Worm (Caenorhabditis elegans) whole organism, late embryonic: ENCODE measurements around the gene tars-1.

ENCODE experiments used
- C08G9.2 ChIP-seq: sonication (generic microtip); optimal IDR thresholded peaks from 2 replicates; lab custom pipeline; 2016; ENCODE audit warnings: mild to moderate bottlenecking, missing genetic modification characterization, moderate library complexity, missing compliant biosample characterization
- C38D4.7 ChIP-seq: fragments of 200-800 bp; sonication (Bioruptor generic); optimal IDR thresholded peaks from 2 replicates; lab custom pipeline; 2018; ENCODE audit warnings: mild to moderate bottlenecking, missing genetic modification characterization, moderate library complexity, missing compliant biosample characterization
- F13H6.1 ChIP-seq: sonication (generic microtip); optimal IDR thresholded peaks from 2 replicates; lab custom pipeline; 2016; ENCODE audit warnings: missing genetic modification characterization, missing compliant biosample characterization
- K02D7.2 ChIP-seq: sonication (generic microtip); optimal IDR thresholded peaks from 2 replicates; lab custom pipeline; 2017; ENCODE audit warnings: mild to moderate bottlenecking, missing genetic modification characterization, missing compliant biosample characterization
- K09A11.1 ChIP-seq: sonication (generic microtip); optimal IDR thresholded peaks from 2 replicates; lab custom pipeline; 2017; ENCODE audit warnings: antibody characterized with exemption, mild to moderate bottlenecking, missing genetic modification characterization, missing compliant biosample characterization; ENCODE audit not compliant: insufficient read depth
- T23F11.4 ChIP-seq: fragments of 200-800 bp; sonication (Bioruptor generic); optimal IDR thresholded peaks from 2 replicates; lab custom pipeline; 2018; ENCODE audit warnings: mild to moderate bottlenecking, missing genetic modification characterization, missing compliant biosample characterization
- ama-1 ChIP-seq: fragments of 150-350 bp; optimal IDR thresholded peaks from 2 replicates; lab custom pipeline; 2014
- ceh-19 ChIP-seq: fragments of 200-800 bp; sonication (Bioruptor generic); optimal IDR thresholded peaks from 2 replicates; lab custom pipeline; 2018; ENCODE audit warnings: mild to moderate bottlenecking, missing genetic modification characterization, missing compliant biosample characterization
- ceh-2 ChIP-seq: sonication (generic microtip); optimal IDR thresholded peaks from 2 replicates; lab custom pipeline; 2016; ENCODE audit warnings: missing genotype, missing genetic modification characterization, missing compliant biosample characterization
- ceh-22 ChIP-seq: sonication (generic microtip); optimal IDR thresholded peaks from 2 replicates; lab custom pipeline; 2017; ENCODE audit warnings: missing biosample characterization, missing genetic modification characterization
- ceh-24 ChIP-seq: sonication (generic microtip); optimal IDR thresholded peaks from 2 replicates; lab custom pipeline; 2016; ENCODE audit warnings: mild to moderate bottlenecking, missing genetic modification characterization, missing compliant biosample characterization
- ceh-31 ChIP-seq: sonication (generic microtip); optimal IDR thresholded peaks from 2 replicates; lab custom pipeline; 2016; ENCODE audit warnings: missing genetic modification characterization, missing compliant biosample characterization
- ceh-34 ChIP-seq: sonication (generic microtip); optimal IDR thresholded peaks from 2 replicates; lab custom pipeline; 2016; ENCODE audit warnings: mild to moderate bottlenecking, missing genetic modification characterization, missing compliant biosample characterization
- ceh-9 ChIP-seq: sonication (generic microtip); optimal IDR thresholded peaks from 2 replicates; lab custom pipeline; 2016; ENCODE audit warnings: mild to moderate bottlenecking, missing genetic modification characterization, inconsistent platforms, missing compliant biosample characterization
- dve-1 ChIP-seq: sonication (generic microtip); optimal IDR thresholded peaks from 2 replicates; lab custom pipeline; 2017; ENCODE audit warnings: antibody characterized with exemption, mild to moderate bottlenecking, missing genetic modification characterization, missing compliant biosample characterization
- elt-2 ChIP-seq: sonication (generic microtip); optimal IDR thresholded peaks from 2 replicates; lab custom pipeline; 2016; ENCODE audit warnings: missing genetic modification reagents, missing genetic modification characterization, missing compliant biosample characterization
- fax-1 ChIP-seq: sonication (generic microtip); optimal IDR thresholded peaks from 2 replicates; lab custom pipeline; 2016; ENCODE audit warnings: missing genotype, missing genetic modification characterization, missing compliant biosample characterization
- hlh-13 ChIP-seq: fragments of 200-800 bp; sonication (Bioruptor generic); optimal IDR thresholded peaks from 2 replicates; lab custom pipeline; 2018; ENCODE audit warnings: mild to moderate bottlenecking, missing genetic modification characterization, missing compliant biosample characterization
- hlh-6 ChIP-seq: sonication (generic microtip); optimal IDR thresholded peaks from 2 replicates; lab custom pipeline; 2016; ENCODE audit warnings: missing genotype, missing genetic modification characterization, missing compliant biosample characterization
- hlh-8 ChIP-seq: sonication (generic microtip); optimal IDR thresholded peaks from 2 replicates; lab custom pipeline; 2016; ENCODE audit warnings: missing genotype, missing genetic modification characterization, missing compliant biosample characterization
- nfya-1 ChIP-seq: sonication (generic microtip); optimal IDR thresholded peaks from 2 replicates; lab custom pipeline; 2017; ENCODE audit warnings: missing genetic modification characterization, mild to moderate bottlenecking, missing compliant biosample characterization, antibody characterized with exemption, moderate library complexity
- nhr-232 ChIP-seq: sonication (generic microtip); optimal IDR thresholded peaks from 2 replicates; lab custom pipeline; 2016; ENCODE audit warnings: missing genetic modification characterization, missing compliant biosample characterization
- npax-4 ChIP-seq: sonication (generic microtip); optimal IDR thresholded peaks from 2 replicates; lab custom pipeline; 2016; ENCODE audit warnings: missing genetic modification characterization, missing compliant biosample characterization
- pag-3 ChIP-seq: sonication (generic microtip); optimal IDR thresholded peaks from 2 replicates; lab custom pipeline; 2016; ENCODE audit warnings: missing compliant biosample characterization, missing genetic modification characterization, borderline replicate concordance
- pax-1 ChIP-seq: fragments of 150-350 bp; optimal IDR thresholded peaks from 2 replicates; lab custom pipeline; 2014; ENCODE audit warnings: missing biosample characterization, missing genetic modification characterization
- pros-1 ChIP-seq: fragments of 150-350 bp; optimal IDR thresholded peaks from 2 replicates; lab custom pipeline; 2014; ENCODE audit warnings: missing biosample characterization, missing genetic modification reagents, missing genetic modification characterization
- ref-2 ChIP-seq: sonication (generic microtip); optimal IDR thresholded peaks from 2 replicates; lab custom pipeline; 2016; ENCODE audit warnings: missing genetic modification characterization, missing compliant biosample characterization
- rnt-1 ChIP-seq: sonication (generic microtip); optimal IDR thresholded peaks from 2 replicates; lab custom pipeline; 2016; ENCODE audit warnings: missing genetic modification characterization, missing compliant biosample characterization
- sox-2 ChIP-seq: fragments of 200-800 bp; sonication (Bioruptor generic); IDR thresholded peaks from 2 replicates; pipeline ENCODE4 v1.3.6; 2022; ENCODE audit warnings: missing genetic modification reagents, missing genetic modification characterization, missing compliant biosample characterization
- sox-4 ChIP-seq: sonication (generic microtip); optimal IDR thresholded peaks from 2 replicates; lab custom pipeline; 2017; ENCODE audit warnings: mild to moderate bottlenecking, missing genetic modification characterization, inconsistent platforms, missing compliant biosample characterization
- tbx-2 ChIP-seq: sonication (generic microtip); optimal IDR thresholded peaks from 2 replicates; lab custom pipeline; 2016; ENCODE audit warnings: missing genetic modification characterization, missing compliant biosample characterization
- tbx-7 ChIP-seq: sonication (generic microtip); optimal IDR thresholded peaks from 2 replicates; lab custom pipeline; 2016; ENCODE audit warnings: missing genotype, missing genetic modification characterization, missing compliant biosample characterization
- ttx-3 ChIP-seq: sonication (generic microtip); optimal IDR thresholded peaks from 2 replicates; lab custom pipeline; 2016; ENCODE audit warnings: missing genetic modification reagents, missing genetic modification characterization, missing compliant biosample characterization
- unc-42 ChIP-seq: sonication (generic microtip); optimal IDR thresholded peaks from 2 replicates; lab custom pipeline; 2016; ENCODE audit warnings: missing genotype, missing genetic modification characterization, missing compliant biosample characterization
- unc-55 ChIP-seq: sonication (generic microtip); optimal IDR thresholded peaks from 2 replicates; lab custom pipeline; 2017; ENCODE audit warnings: missing biosample characterization, missing genetic modification reagents, missing genetic modification characterization
- zip-5 ChIP-seq: sonication (generic microtip); optimal IDR thresholded peaks from 2 replicates; lab custom pipeline; 2016; ENCODE audit warnings: missing genetic modification characterization, missing compliant biosample characterization

Gene tars-1

ce11 chrII:11688643-11689042 is 6.8 kb downstream of the tars-1 start, which contains the start of gene kel-1:
Gene kel-1 (plus strand): TSS chrII:11688943.
- TF ChIP-seq elt-2 (tag; lab: Kevin White, UChicago) (no peak), ceh-34 (tag; lab: Kevin White, UChicago) (no peak), rnt-1 (tag; lab: Kevin White, UChicago) (no peak), ceh-22 (tag; lab: Kevin White, UChicago) (no peak), pag-3 (no peak), ref-2 (no peak), C08G9.2 (no peak)

- no peak for TF ChIP-seq sox-4
- peak; percentile 73 for TF ChIP-seq hlh-8
- peak; percentile 29 for TF ChIP-seq nfya-1
- peak; percentile 8 for TF ChIP-seq unc-55 (GFP tag; lab: Kevin White, UChicago)
- TF ChIP-seq F13H6.1 (tag; lab: Kevin White, UChicago): no peak
- peak; percentile 59 for TF ChIP-seq unc-42 (tag; lab: Kevin White, UChicago)
- TF ChIP-seq ceh-31 (tag; lab: Kevin White, UChicago): peak; percentile 1
- TF ChIP-seq C38D4.7 (GFP tag; lab: Kevin White, UChicago): no peak
Observed at ce11 chrII:11688011-11688410, 7.4 kb downstream of the tars-1 start.

DNA sequence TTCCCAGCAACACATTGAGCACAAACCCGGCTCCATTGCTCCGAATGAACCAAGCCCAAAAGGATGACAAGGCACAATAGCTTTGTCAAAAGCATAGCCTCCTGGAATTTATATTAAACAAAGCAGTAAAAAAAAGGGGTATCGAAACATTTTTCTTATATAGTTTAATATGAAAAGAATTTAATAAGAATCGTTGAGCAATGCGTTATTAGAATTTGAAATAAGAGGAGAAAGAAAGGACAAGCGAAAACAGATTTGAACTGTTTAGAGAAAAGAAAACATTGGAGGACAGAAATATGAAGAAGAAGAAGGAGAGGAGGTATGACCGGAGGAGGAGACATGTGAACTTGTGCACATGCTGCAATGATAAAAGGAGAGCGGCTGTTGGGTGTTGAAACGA is 10.3 kb downstream of the tars-1 start, which contains the start of gene C47D12.5:
Gene C47D12.5 (minus strand): TSS at position 101 of the 400 bp plus-strand sequence.
- no peak for TF ChIP-seq T23F11.4
- TF ChIP-seq ttx-3: no peak
- TF ChIP-seq pax-1 (tag; lab: Kevin White, UChicago): no peak
- no peak for TF ChIP-seq fax-1 (tag; lab: Kevin White, UChicago)
- no peak for TF ChIP-seq ceh-19 (GFP tag; lab: Kevin White, UChicago)
- TF ChIP-seq hlh-13: no peak
- TF ChIP-seq ceh-9 (tag; lab: Kevin White, UChicago): no peak
- TF ChIP-seq C38D4.7 (GFP tag; lab: Kevin White, UChicago): no peak
- no peak for TF ChIP-seq tbx-7 (tag; lab: Kevin White, UChicago)
- no peak for TF ChIP-seq dve-1
- no peak for TF ChIP-seq ama-1
- TF ChIP-seq pag-3: no peak
- TF ChIP-seq ceh-2 (tag; lab: Kevin White, UChicago): no peak

ce11 chrII:11681136-11681824 is 14.2 kb downstream of the tars-1 start, which contains the start of the genes sfxn-1.4 and C47D12.4:
Gene sfxn-1.4 (minus strand): TSS chrII:11681236.
Gene C47D12.4 (plus strand): TSS chrII:11681774.
- no peak for TF ChIP-seq hlh-8
- no peak for TF ChIP-seq zip-5 (tag; lab: Kevin White, UChicago)
- TF ChIP-seq K02D7.2: no peak
- TF ChIP-seq hlh-6: no peak
- TF ChIP-seq ceh-24 (tag; lab: Kevin White, UChicago): no peak
- TF ChIP-seq unc-55 (GFP tag; lab: Kevin White, UChicago): no peak
- no peak for TF ChIP-seq npax-4 (tag; lab: Kevin White, UChicago)
- TF ChIP-seq tbx-7 (tag; lab: Kevin White, UChicago): no peak
- no peak for TF ChIP-seq C08G9.2
- no peak for TF ChIP-seq ceh-31 (tag; lab: Kevin White, UChicago)
- no peak for TF ChIP-seq sox-2 (GFP tag; lab: Robert Waterston, UW)
- no peak for TF ChIP-seq ceh-19 (GFP tag; lab: Kevin White, UChicago)
- no peak for TF ChIP-seq pros-1
- no peak for TF ChIP-seq F13H6.1 (tag; lab: Kevin White, UChicago)
- TF ChIP-seq ama-1: no peak
- TF ChIP-seq dve-1: no peak
- TF ChIP-seq K09A11.1: no peak
- no peak for TF ChIP-seq pag-3
- TF ChIP-seq nhr-232 (tag; lab: Kevin White, UChicago): no peak
- no peak for TF ChIP-seq tbx-2 (tag; lab: Kevin White, UChicago)
